Worm (Caenorhabditis elegans) whole organism, L1 larva: ENCODE data around the gene cosa-1.

Experiments
- C34B4.2 ChIP-seq: sonication (generic microtip); optimal IDR thresholded peaks from 2 replicates; lab custom pipeline; 2017; ENCODE audit warnings: mild to moderate bottlenecking, missing genetic modification characterization, missing compliant biosample characterization
- aha-1 ChIP-seq: fragments of 150-350 bp; optimal IDR thresholded peaks from 2 replicates; lab custom pipeline; 2014; ENCODE audit warnings: missing biosample characterization, missing genetic modification characterization
- ama-1 ChIP-seq: fragments of 150-350 bp; optimal IDR thresholded peaks from 2 replicates; lab custom pipeline; 2014
- blmp-1 ChIP-seq: fragments of 150-350 bp; optimal IDR thresholded peaks from 2 replicates; lab custom pipeline; 2014; ENCODE audit warnings: missing biosample characterization, missing genetic modification characterization
- ceh-63 ChIP-seq: fragments of 200-800 bp; sonication (Bioruptor generic); optimal IDR thresholded peaks from 2 replicates; lab custom pipeline; 2018; ENCODE audit warnings: mild to moderate bottlenecking, missing genetic modification characterization, missing compliant biosample characterization
- ceh-82 ChIP-seq, 3 experiments: fragments of 150-350 bp in 1 of 3; sonication (generic microtip) in 2 of 3; optimal IDR thresholded peaks; 2 replicates each; lab custom pipeline; 2014 to 2017; ENCODE audit warnings: missing biosample characterization in 3 of 3, missing genetic modification characterization in 3 of 3
- ceh-88 ChIP-seq: fragments of 200-800 bp; sonication (Bioruptor generic); IDR thresholded peaks from 2 replicates; pipeline ENCODE4 v1.3.6; 2022; ENCODE audit warnings: missing genetic modification characterization, missing compliant biosample characterization
- ces-1 ChIP-seq: fragments of 150-350 bp; optimal IDR thresholded peaks from 2 replicates; lab custom pipeline; 2014; ENCODE audit warnings: missing biosample characterization, missing genetic modification reagents, missing genetic modification characterization
- dpl-1 ChIP-seq, 3 experiments: fragments of 150-350 bp in 2 of 3; sonication (generic microtip) in 1 of 3; optimal IDR thresholded peaks; 2 replicates each; lab custom pipeline; 2014 to 2017; ENCODE audit warnings: missing biosample characterization in 3 of 3, missing genetic modification characterization in 3 of 3, missing genetic modification reagents in 3 of 3
- efl-1 ChIP-seq, 4 experiments: fragments of 150-350 bp; optimal IDR thresholded peaks in 3 of 4; peaks in 1 of 4; 1 replicate in 1 of 4; 2 replicates in 3 of 4; lab custom pipeline; 2014; ENCODE audit warnings: missing biosample characterization in 2 of 4, missing genetic modification characterization in 2 of 4, missing genetic modification reagents in 2 of 4
- egl-27 ChIP-seq, 2 experiments: fragments of 150-350 bp in 1 of 2; sonication (generic microtip); optimal IDR thresholded peaks; 3 replicates each; lab custom pipeline; 2017 to 2018; ENCODE audit warnings: missing biosample characterization in 2 of 2, missing genetic modification characterization in 2 of 2, missing genetic modification reagents in 2 of 2
- elt-2 ChIP-seq: sonication (generic microtip); optimal IDR thresholded peaks from 2 replicates; lab custom pipeline; 2016; ENCODE audit warnings: missing genetic modification characterization, mild to moderate bottlenecking, inconsistent platforms, missing compliant biosample characterization, missing genetic modification reagents
- ets-5 ChIP-seq: fragments of 200-800 bp; sonication (Bioruptor generic); IDR thresholded peaks from 2 replicates; pipeline ENCODE4 v1.3.6; 2022; ENCODE audit warnings: missing genetic modification characterization, missing compliant biosample characterization
- fkh-10 ChIP-seq: sonication (generic microtip); optimal IDR thresholded peaks from 2 replicates; lab custom pipeline; 2017; ENCODE audit warnings: missing biosample characterization, missing genetic modification reagents, missing genetic modification characterization
- fkh-4 ChIP-seq: sonication (generic microtip); optimal IDR thresholded peaks from 2 replicates; lab custom pipeline; 2016; ENCODE audit warnings: missing compliant biosample characterization, missing genetic modification characterization, borderline replicate concordance
- fkh-8 ChIP-seq: sonication (generic microtip); optimal IDR thresholded peaks from 2 replicates; lab custom pipeline; 2016; ENCODE audit warnings: mild to moderate bottlenecking, missing genetic modification characterization, missing compliant biosample characterization
- fos-1 ChIP-seq: fragments of 150-350 bp; optimal IDR thresholded peaks from 2 replicates; lab custom pipeline; 2014; ENCODE audit warnings: missing biosample characterization, missing genetic modification characterization
- grh-1 ChIP-seq: fragments of 200-800 bp; sonication (Bioruptor generic); IDR thresholded peaks from 2 replicates; pipeline ENCODE4 v1.3.6; 2022; ENCODE audit warnings: missing genetic modification reagents, missing genetic modification characterization, missing compliant biosample characterization
- hlh-17 ChIP-seq: fragments of 200-800 bp; sonication (Bioruptor generic); optimal IDR thresholded peaks from 2 replicates; lab custom pipeline; 2018; ENCODE audit warnings: missing genetic modification characterization, mild to moderate bottlenecking, missing compliant biosample characterization, moderate library complexity, borderline replicate concordance
- hpl-2 ChIP-seq: fragments of 150-350 bp; optimal IDR thresholded peaks from 2 replicates; lab custom pipeline; 2014; ENCODE audit warnings: missing biosample characterization, missing genetic modification reagents, missing genetic modification characterization
- irx-1 ChIP-seq: sonication (generic microtip); optimal IDR thresholded peaks from 2 replicates; lab custom pipeline; 2016; ENCODE audit warnings: missing genetic modification characterization, missing compliant biosample characterization
- isw-1 ChIP-seq: fragments of 200-800 bp; sonication (Bioruptor generic); IDR thresholded peaks from 2 replicates; pipeline ENCODE4 v1.3.6; 2022; ENCODE audit warnings: missing genetic modification characterization, missing compliant biosample characterization
- lin-14 ChIP-seq: fragments of 200-800 bp; sonication (Bioruptor generic); optimal IDR thresholded peaks from 2 replicates; lab custom pipeline; 2018; ENCODE audit warnings: mild to moderate bottlenecking, missing genetic modification characterization, moderate library complexity, missing compliant biosample characterization
- lin-15B ChIP-seq: fragments of 150-350 bp; sonication (generic microtip); optimal IDR thresholded peaks from 3 replicates; lab custom pipeline; 2014; ENCODE audit warnings: missing biosample characterization, missing genetic modification characterization
- lir-3 ChIP-seq: sonication (generic microtip); optimal IDR thresholded peaks from 2 replicates; lab custom pipeline; 2016; ENCODE audit warnings: mild to moderate bottlenecking, missing genetic modification characterization, moderate library complexity, missing compliant biosample characterization; ENCODE audit not compliant: poor library complexity
- lsy-2 ChIP-seq, 2 experiments: fragments of 150-350 bp; optimal IDR thresholded peaks; 2 replicates each; lab custom pipeline; 2014; ENCODE audit warnings: missing biosample characterization in 2 of 2, missing genetic modification characterization in 2 of 2
- mab-9 ChIP-seq: fragments of 200-800 bp; sonication (Bioruptor generic); IDR thresholded peaks from 2 replicates; pipeline ENCODE4 v1.3.6; 2022; ENCODE audit warnings: missing genetic modification reagents, missing genetic modification characterization, missing compliant biosample characterization
- mef-2 ChIP-seq: fragments of 150-350 bp; optimal IDR thresholded peaks from 2 replicates; lab custom pipeline; 2014; ENCODE audit warnings: missing biosample characterization, missing genetic modification characterization
- mep-1 ChIP-seq: fragments of 150-350 bp; optimal IDR thresholded peaks from 2 replicates; lab custom pipeline; 2014; ENCODE audit warnings: missing biosample characterization, missing genetic modification characterization
- nhr-11 ChIP-seq: fragments of 150-350 bp; optimal IDR thresholded peaks from 2 replicates; lab custom pipeline; 2014; ENCODE audit warnings: missing biosample characterization, missing genetic modification characterization
- nhr-19 ChIP-seq: fragments of 200-800 bp; sonication (Bioruptor generic); conservative IDR thresholded peaks from 2 replicates; pipeline ENCODE4 v1.3.6; 2022; ENCODE audit warnings: missing genetic modification characterization, missing compliant biosample characterization
- nhr-20 ChIP-seq: sonication (generic microtip); optimal IDR thresholded peaks from 2 replicates; lab custom pipeline; 2016; ENCODE audit warnings: mild to moderate bottlenecking, missing genetic modification characterization, missing compliant biosample characterization
- nhr-237 ChIP-seq: fragments of 150-350 bp; optimal IDR thresholded peaks from 2 replicates; lab custom pipeline; 2014; ENCODE audit warnings: missing biosample characterization, missing genetic modification characterization
- nhr-28 ChIP-seq: fragments of 150-350 bp; optimal IDR thresholded peaks from 2 replicates; lab custom pipeline; 2014; ENCODE audit warnings: missing biosample characterization, missing genetic modification characterization
- nhr-47 ChIP-seq: sonication (generic microtip); optimal IDR thresholded peaks from 2 replicates; lab custom pipeline; 2016; ENCODE audit warnings: mild to moderate bottlenecking, missing genetic modification characterization, moderate library complexity, missing compliant biosample characterization
- nhr-71 ChIP-seq: sonication (generic microtip); optimal IDR thresholded peaks from 2 replicates; lab custom pipeline; 2016; ENCODE audit warnings: mild to moderate bottlenecking, missing genetic modification characterization, moderate library complexity, missing compliant biosample characterization
- nhr-76 ChIP-seq: sonication (generic microtip); optimal IDR thresholded peaks from 2 replicates; lab custom pipeline; 2017; ENCODE audit warnings: missing biosample characterization, missing genetic modification characterization
- nhr-90 ChIP-seq: sonication (generic microtip); optimal IDR thresholded peaks from 2 replicates; lab custom pipeline; 2016; ENCODE audit warnings: mild to moderate bottlenecking, missing genetic modification characterization, missing compliant biosample characterization; ENCODE audit not compliant: poor library complexity
- pax-3 ChIP-seq: fragments of 200-800 bp; sonication (Bioruptor generic); optimal IDR thresholded peaks from 2 replicates; lab custom pipeline; 2018; ENCODE audit warnings: mild to moderate bottlenecking, missing genetic modification characterization, moderate library complexity, missing compliant biosample characterization
- pqm-1 ChIP-seq: sonication (generic microtip); optimal IDR thresholded peaks from 3 replicates; lab custom pipeline; 2017; ENCODE audit warnings: missing biosample characterization, missing genetic modification characterization
- skn-1 ChIP-seq: fragments of 150-350 bp; optimal IDR thresholded peaks from 2 replicates; lab custom pipeline; 2014; ENCODE audit warnings: missing biosample characterization, missing genetic modification characterization
- snpc-4 ChIP-seq: fragments of 150-350 bp; optimal IDR thresholded peaks from 2 replicates; lab custom pipeline; 2014; ENCODE audit warnings: missing biosample characterization, missing genetic modification characterization
- sup-37 ChIP-seq: fragments of 200-800 bp; sonication (Bioruptor generic); optimal IDR thresholded peaks from 2 replicates; lab custom pipeline; 2018; ENCODE audit warnings: mild to moderate bottlenecking, missing genetic modification characterization, missing compliant biosample characterization
- swsn-7 ChIP-seq: sonication (generic microtip); optimal IDR thresholded peaks from 2 replicates; lab custom pipeline; 2016; ENCODE audit warnings: missing genetic modification characterization, missing compliant biosample characterization
- tlp-1 ChIP-seq: fragments of 150-350 bp; optimal IDR thresholded peaks from 2 replicates; lab custom pipeline; 2014; ENCODE audit warnings: missing biosample characterization, missing genetic modification characterization
- unc-30 ChIP-seq: sonication (generic microtip); optimal IDR thresholded peaks from 2 replicates; lab custom pipeline; 2017; ENCODE audit warnings: missing biosample characterization, missing genetic modification characterization
- unc-62 ChIP-seq: fragments of 150-350 bp; optimal IDR thresholded peaks from 2 replicates; lab custom pipeline; 2014; ENCODE audit warnings: missing biosample characterization, missing genetic modification reagents, missing genetic modification characterization
- unc-98 ChIP-seq: fragments of 200-800 bp; sonication (Bioruptor generic); IDR thresholded peaks from 2 replicates; pipeline ENCODE4 v1.3.6; 2022; ENCODE audit warnings: missing genetic modification characterization, missing compliant biosample characterization
- xbp-1 ChIP-seq: sonication (generic microtip); optimal IDR thresholded peaks from 2 replicates; lab custom pipeline; 2016; ENCODE audit warnings: missing genetic modification characterization, missing compliant biosample characterization
- zag-1 ChIP-seq: fragments of 150-350 bp; optimal IDR thresholded peaks from 2 replicates; lab custom pipeline; 2014; ENCODE audit warnings: missing biosample characterization, missing genetic modification characterization
- zip-4 ChIP-seq: fragments of 200-800 bp; sonication (Bioruptor generic); optimal IDR thresholded peaks from 2 replicates; lab custom pipeline; 2018; ENCODE audit warnings: mild to moderate bottlenecking, missing genetic modification characterization, moderate library complexity, missing compliant biosample characterization
- ztf-11 ChIP-seq, 2 experiments: sonication (generic microtip); optimal IDR thresholded peaks; 2 replicates each; lab custom pipeline; 2016 to 2017; ENCODE audit warnings: missing genetic modification characterization in 2 of 2, missing biosample characterization in 1 of 2, missing compliant biosample characterization in 1 of 2
- ztf-4 ChIP-seq: fragments of 150-350 bp; optimal IDR thresholded peaks from 2 replicates; lab custom pipeline; 2014; ENCODE audit warnings: missing biosample characterization, missing genetic modification characterization

Gene cosa-1

DNA sequence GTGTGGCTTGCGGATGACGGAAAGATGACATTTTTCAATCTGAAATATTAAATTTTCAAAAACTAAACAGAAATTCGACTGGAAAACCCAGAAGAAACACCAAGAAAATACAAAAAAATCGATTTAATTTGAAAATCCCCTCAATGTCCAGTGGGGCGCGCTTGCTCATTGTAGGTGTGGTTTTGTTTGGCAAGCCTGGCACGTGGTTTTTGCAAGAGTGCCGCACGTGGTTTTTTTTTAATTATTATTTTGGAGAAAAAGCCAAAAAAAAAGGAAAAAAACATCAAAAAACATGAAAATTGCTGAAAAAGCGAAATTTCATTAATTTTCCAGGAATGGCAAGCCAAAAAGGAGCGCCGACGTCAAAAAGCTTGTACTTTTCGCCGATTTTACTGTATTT lies 42.7 kb downstream of the cosa-1 start, which contains the start of gene swsn-3 (continued):
- TF ChIP-seq lir-3 (tag; lab: Kevin White, UChicago) = no peak
- no peak for TF ChIP-seq ama-1 (lab: Kevin White, UChicago)
- TF ChIP-seq xbp-1 (tag; lab: Kevin White, UChicago) = peak; percentile 88
- TF ChIP-seq nhr-28 (tag; lab: Kevin White, UChicago) = no peak
- TF ChIP-seq nhr-237 (tag; lab: Kevin White, UChicago) = peak; percentile 34
- peak; percentile 91 for TF ChIP-seq nhr-71 (tag; lab: Kevin White, UChicago)
- TF ChIP-seq nhr-11 (tag; lab: Kevin White, UChicago) = peak; percentile 69
- peak; percentile 63 for TF ChIP-seq pax-3 (tag; lab: Kevin White, UChicago)
- peak; percentile 83 for TF ChIP-seq hpl-2 (GFP tag; lab: Kevin White, UChicago)
- no peak for TF ChIP-seq C34B4.2
- peak; percentile 91 for TF ChIP-seq nhr-90
- TF ChIP-seq egl-27 (tag; optimal IDR thresholded peaks at IDR 0.05; lab: Kevin White, UChicago) = peak in 1 of 2 experiments; percentile 34
- TF ChIP-seq lsy-2 (tag; optimal IDR thresholded peaks at IDR 0.05; lab: Kevin White, UChicago) = peak; percentile 94 to 95
- TF ChIP-seq mab-9 (GFP tag; lab: Robert Waterston, UW) = no peak
- TF ChIP-seq ztf-4 (tag; lab: Kevin White, UChicago) = peak; percentile 77
- peak; percentile 93 for TF ChIP-seq lin-15B (tag; lab: Kevin White, UChicago)
- TF ChIP-seq zag-1 (tag; lab: Kevin White, UChicago) = peak; percentile 16
- peak; percentile 40; the same call in 1 of the 2 replicates for TF ChIP-seq unc-98
- TF ChIP-seq unc-30 (tag; lab: Kevin White, UChicago) = no peak
- TF ChIP-seq sup-37 (GFP tag; lab: Kevin White, UChicago) = peak; percentile 34
- peak; percentile 80 for TF ChIP-seq fkh-8
- TF ChIP-seq ceh-82 (tag; optimal IDR thresholded peaks at IDR 0.05; lab: Kevin White, UChicago) = peak; percentile 56 to 88 (median 77)
- TF ChIP-seq elt-2 (tag; lab: Kevin White, UChicago) = peak; percentile 68
- no peak for TF ChIP-seq mef-2 (tag; lab: Kevin White, UChicago)
- TF ChIP-seq ces-1 (GFP tag; lab: Kevin White, UChicago) = no peak
- TF ChIP-seq dpl-1 (GFP tag; optimal IDR thresholded peaks at IDR 0.05; lab: Kevin White, UChicago) = peak; percentile 77 to 87 (median 84)
- no peak for TF ChIP-seq tlp-1 (tag; lab: Kevin White, UChicago)
- TF ChIP-seq unc-62 (GFP tag; lab: Kevin White, UChicago) = no peak
- peak; percentile 86 for TF ChIP-seq lin-14 (GFP tag; lab: Kevin White, UChicago)
- TF ChIP-seq ets-5 (GFP tag; lab: Robert Waterston, UW) = no peak
- peak; percentile 33 for TF ChIP-seq nhr-76 (tag; lab: Kevin White, UChicago)
- no peak for TF ChIP-seq ceh-63
- peak; percentile 85 for TF ChIP-seq nhr-19 (GFP tag; lab: Robert Waterston, UW)
- peak; percentile 59 for TF ChIP-seq fos-1 (tag; lab: Kevin White, UChicago)
- TF ChIP-seq skn-1 (tag; lab: Kevin White, UChicago) = peak; percentile 93
- TF ChIP-seq aha-1 = no peak
- TF ChIP-seq nhr-20 (tag; lab: Kevin White, UChicago) = peak; percentile 86
- peak; percentile 92 for TF ChIP-seq mep-1 (tag; lab: Kevin White, UChicago)
- TF ChIP-seq ztf-11 (tag; optimal IDR thresholded peaks at IDR 0.05; lab: Kevin White, UChicago) = peak in 1 of 2 experiments; percentile 82
- TF ChIP-seq snpc-4 (tag; lab: Kevin White, UChicago) = peak; percentile 88
- TF ChIP-seq ceh-88 (GFP tag; lab: Robert Waterston, UW) = peak; percentile 59
- TF ChIP-seq blmp-1 (tag; lab: Kevin White, UChicago) = peak; percentile 77
- peak; percentile 70 for TF ChIP-seq grh-1
- peak; percentile 87 for TF ChIP-seq efl-1 (optimal IDR thresholded peaks at IDR 0.05; lab: Kevin White, UChicago)
- peak; percentile 83 to 98 for TF ChIP-seq efl-1 (GFP tag; optimal IDR thresholded peaks at IDR 0.05 in 1 of 2; lab: Kevin White, UChicago)
- peak; percentile 92 for TF ChIP-seq nhr-47 (tag; lab: Kevin White, UChicago)
- TF ChIP-seq irx-1 (tag; lab: Kevin White, UChicago) = peak; percentile 82
- TF ChIP-seq fkh-10 (GFP tag; lab: Kevin White, UChicago) = peak; percentile 56
- TF ChIP-seq hlh-17 (GFP tag; lab: Kevin White, UChicago) = no peak
- peak; percentile 44 for TF ChIP-seq fkh-4 (tag; lab: Kevin White, UChicago)
- no peak for TF ChIP-seq pqm-1 (tag; lab: Kevin White, UChicago)
- no peak for TF ChIP-seq zip-4 (GFP tag; lab: Kevin White, UChicago)
- peak; percentile 85 for TF ChIP-seq swsn-7 (tag; lab: Kevin White, UChicago)
- peak; percentile 84 for TF ChIP-seq isw-1 (GFP tag; lab: Robert Waterston, UW)
